Fruit fly (Drosophila melanogaster): Measurements from ENCODE around the gene Phf5a.

The Phf5a gene

dm6 chr2L:6461497-6461896, 29.1 kb downstream of the Phf5a start (continued):
- TF ChIP-seq sisA (GFP tag; IDR thresholded peaks at IDR 0.05) = 0 out of 2 replicates have a peak, but pooled peaks have one; percentile 6
- peak; percentile 9 for TF ChIP-seq nmo (GFP tag; optimal IDR thresholded peaks at IDR 0.05)
- peak; percentile 1 for TF ChIP-seq CG14710 (tag; optimal IDR thresholded peaks at IDR 0.05)
- no peak for TF ChIP-seq Dip2 (GFP tag; IDR thresholded peaks at IDR 0.05)
- no peak for TF ChIP-seq CG16779 (GFP tag; IDR thresholded peaks at IDR 0.05)
- TF ChIP-seq aop (GFP tag; IDR thresholded peaks at IDR 0.05) = no peak
- TF ChIP-seq onecut (GFP tag; IDR thresholded peaks at IDR 0.05) = 0 out of 2 replicates have a peak, but pooled peaks have one; percentile 5
- TF ChIP-seq grau (tag; optimal IDR thresholded peaks at IDR 0.05) = peak; percentile 7
- TF ChIP-seq CG12155 (GFP tag; optimal IDR thresholded peaks at IDR 0.05) = no peak
- TF ChIP-seq Ada2b (GFP tag; IDR thresholded peaks at IDR 0.05) = no peak
- TF ChIP-seq ara (GFP tag; IDR thresholded peaks at IDR 0.05) = 0 out of 2 replicates have a peak, but pooled peaks have one; percentile 4
- TF ChIP-seq sug (tag; optimal IDR thresholded peaks at IDR 0.05) = no peak
- TF ChIP-seq CG9817 (tag; optimal IDR thresholded peaks at IDR 0.05) = peak; percentile 0
- no peak for TF ChIP-seq Dfd (GFP tag; optimal IDR thresholded peaks at IDR 0.05)
- peak; percentile 12 for TF ChIP-seq HmgZ (tag; optimal IDR thresholded peaks at IDR 0.05)
- TF ChIP-seq zfh1 (GFP tag; IDR thresholded peaks at IDR 0.05) = peak; percentile 46; the same call in 1 of the 3 replicates
- no peak for TF ChIP-seq cwo (GFP tag; optimal IDR thresholded peaks at IDR 0.05)
- peak; percentile 47 for TF ChIP-seq kni (GFP tag; optimal IDR thresholded peaks at IDR 0.05)
- TF ChIP-seq Sox102F (GFP tag; optimal IDR thresholded peaks at IDR 0.05) = peak; percentile 45
- no peak for TF ChIP-seq insv (GFP tag; optimal IDR thresholded peaks at IDR 0.05)
- peak; percentile 32 for TF ChIP-seq dmrt99B (tag; optimal IDR thresholded peaks at IDR 0.05)
- no peak for TF ChIP-seq trem (tag; optimal IDR thresholded peaks at IDR 0.05)
- no peak for TF ChIP-seq ind (GFP tag; optimal IDR thresholded peaks at IDR 0.05)
- TF ChIP-seq D19A (tag; optimal IDR thresholded peaks at IDR 0.05) = peak; percentile 4

dm6 chr2L:6457583-6457982, 33.1 kb downstream of the Phf5a start:
- TF ChIP-seq bcd (GFP tag; optimal IDR thresholded peaks at IDR 0.05) (no peak), HLH4C (GFP tag; IDR thresholded peaks at IDR 0.05; ENCODE audit: partially characterized antibody) (0 out of 3 replicates have a peak, but pooled peaks have one; percentile 9)

dm6 chr2L:6455955-6456599, 34.6 kb downstream of the Phf5a start, which contains the start of gene frj:
frj (plus strand) TSS chr2L:6456052.
- TF ChIP-seq MTF-1 (GFP tag; optimal IDR thresholded peaks at IDR 0.05; ENCODE audit: borderline replicate concordance) (peak; percentile 31), Oaz (GFP tag; IDR thresholded peaks at IDR 0.05) (0 out of 2 replicates have a peak, but pooled peaks have one; percentile 41), CG7745 (tag; optimal IDR thresholded peaks at IDR 0.05) (no peak), CG2678 (tag; optimal IDR thresholded peaks at IDR 0.05) (peak; percentile 61), Dll (GFP tag; IDR thresholded peaks at IDR 0.05; ENCODE audit: partially characterized antibody) (peak; percentile 72), Nf-YA (GFP tag; IDR thresholded peaks at IDR 0.05) (no peak), Lhr (GFP tag; optimal IDR thresholded peaks at IDR 0.05) (peak; percentile 92), zen (tag; optimal IDR thresholded peaks at IDR 0.05) (peak; percentile 73), Eip74EF (GFP tag; optimal IDR thresholded peaks at IDR 0.05) (peak in 1 of 2 experiments; percentile 39), CG18619 (GFP tag; optimal IDR thresholded peaks at IDR 0.05) (peak; percentile 45), CG14710 (tag; optimal IDR thresholded peaks at IDR 0.05) (peak; percentile 97), CG11504 (tag; optimal IDR thresholded peaks at IDR 0.05) (no peak), CG8944 (GFP tag; optimal IDR thresholded peaks at IDR 0.05) (peak; percentile 75), kay (GFP tag; optimal IDR thresholded peaks at IDR 0.05) (no peak), ssp (GFP tag; IDR thresholded peaks at IDR 0.05) (peak; percentile 99), CG9932 (GFP tag; IDR thresholded peaks at IDR 0.05) (peak; percentile 77), Six4 (GFP tag; optimal IDR thresholded peaks at IDR 0.05) (peak; percentile 32), nmo (GFP tag; optimal IDR thresholded peaks at IDR 0.05) (peak; percentile 87), Sry-β (GFP tag; optimal IDR thresholded peaks at IDR 0.05) (no peak), CG18599 (GFP tag; optimal IDR thresholded peaks at IDR 0.05) (peak; percentile 46), CG9797 (GFP tag; optimal IDR thresholded peaks at IDR 0.05) (peak; percentile 94), vvl (GFP tag; IDR thresholded peaks at IDR 0.05) (peak; percentile 82; the same call in 1 of the 2 replicates), dimm (GFP tag; IDR thresholded peaks at IDR 0.05) (no peak)
